Worm (Caenorhabditis elegans) whole organism, mixed stage, embryonic: ENCODE data around the gene F45C12.17.

ENCODE experiments used
- M03D4.4 ChIP-seq: sonication (generic microtip); optimal IDR thresholded peaks from 2 replicates; lab custom pipeline; 2017; ENCODE audit warnings: mild to moderate bottlenecking, missing genetic modification characterization, missing compliant biosample characterization
- bed-3 ChIP-seq: fragments of 200-800 bp; sonication (Bioruptor generic); optimal IDR thresholded peaks from 3 replicates; lab custom pipeline; 2018; ENCODE audit warnings: mild to moderate bottlenecking, missing genetic modification characterization, moderate library complexity, missing compliant biosample characterization
- blmp-1 ChIP-seq: fragments of 150-350 bp; optimal IDR thresholded peaks from 2 replicates; lab custom pipeline; 2014; ENCODE audit warnings: missing biosample characterization, missing genetic modification characterization
- ceh-39 ChIP-seq: fragments of 150-350 bp; optimal IDR thresholded peaks from 2 replicates; lab custom pipeline; 2014; ENCODE audit warnings: missing biosample characterization, missing genetic modification characterization
- ceh-43 ChIP-seq: fragments of 200-800 bp; sonication (Bioruptor generic); optimal IDR thresholded peaks from 2 replicates; lab custom pipeline; 2018; ENCODE audit warnings: mild to moderate bottlenecking, missing genetic modification characterization, moderate library complexity, missing compliant biosample characterization
- ceh-83 ChIP-seq: fragments of 200-800 bp; sonication (Bioruptor generic); optimal IDR thresholded peaks from 2 replicates; lab custom pipeline; 2018; ENCODE audit warnings: mild to moderate bottlenecking, missing genetic modification characterization, missing compliant biosample characterization
- ces-1 ChIP-seq: fragments of 150-350 bp; optimal IDR thresholded peaks from 2 replicates; lab custom pipeline; 2014; ENCODE audit warnings: missing biosample characterization, missing genetic modification reagents, missing genetic modification characterization
- cnd-1 ChIP-seq: fragments of 200-800 bp; sonication (Bioruptor generic); optimal IDR thresholded peaks from 2 replicates; lab custom pipeline; 2018; ENCODE audit warnings: mild to moderate bottlenecking, missing genetic modification characterization, missing compliant biosample characterization
- drap-1 ChIP-seq: fragments of 200-800 bp; sonication (Bioruptor generic); optimal IDR thresholded peaks from 3 replicates; lab custom pipeline; 2018; ENCODE audit warnings: mild to moderate bottlenecking, missing genetic modification characterization, missing compliant biosample characterization
- elt-1 ChIP-seq: sonication (generic microtip); optimal IDR thresholded peaks from 2 replicates; lab custom pipeline; 2017; ENCODE audit warnings: missing genetic modification characterization, mild to moderate bottlenecking, missing compliant biosample characterization, antibody characterized with exemption, moderate library complexity, borderline replicate concordance; ENCODE audit not compliant: insufficient read depth
- elt-3 ChIP-seq: fragments of 150-350 bp; optimal IDR thresholded peaks from 2 replicates; lab custom pipeline; 2014; ENCODE audit warnings: missing biosample characterization, missing genetic modification characterization
- ham-2 ChIP-seq: fragments of 200-800 bp; sonication (Bioruptor generic); optimal IDR thresholded peaks from 2 replicates; lab custom pipeline; 2018; ENCODE audit warnings: mild to moderate bottlenecking, missing genetic modification characterization, missing compliant biosample characterization
- hlh-1 ChIP-seq: fragments of 150-350 bp; optimal IDR thresholded peaks from 2 replicates; lab custom pipeline; 2014; ENCODE audit warnings: missing biosample characterization, missing genetic modification reagents, missing genetic modification characterization
- lin-13 ChIP-seq: fragments of 150-350 bp; optimal IDR thresholded peaks from 2 replicates; lab custom pipeline; 2014; ENCODE audit warnings: missing biosample characterization, missing genetic modification characterization
- lin-32 ChIP-seq: fragments of 200-800 bp; sonication (Bioruptor generic); optimal IDR thresholded peaks from 2 replicates; lab custom pipeline; 2018; ENCODE audit warnings: mild to moderate bottlenecking, missing genetic modification characterization, missing compliant biosample characterization
- lsy-2 ChIP-seq: fragments of 150-350 bp; optimal IDR thresholded peaks from 2 replicates; lab custom pipeline; 2014; ENCODE audit warnings: missing biosample characterization, missing genetic modification characterization
- mab-5 ChIP-seq: fragments of 150-350 bp; optimal IDR thresholded peaks from 2 replicates; lab custom pipeline; 2014; ENCODE audit warnings: missing biosample characterization, missing genetic modification characterization
- mls-2 ChIP-seq: sonication (generic microtip); optimal IDR thresholded peaks from 2 replicates; lab custom pipeline; 2016; ENCODE audit warnings: mild to moderate bottlenecking, missing genetic modification characterization, moderate library complexity, missing compliant biosample characterization
- nhr-12 ChIP-seq: fragments of 150-350 bp; optimal IDR thresholded peaks from 2 replicates; lab custom pipeline; 2014; ENCODE audit warnings: missing biosample characterization, missing genetic modification characterization
- nhr-2 ChIP-seq: fragments of 150-350 bp; optimal IDR thresholded peaks from 2 replicates; lab custom pipeline; 2014; ENCODE audit warnings: missing biosample characterization, missing genetic modification characterization
- nhr-237 ChIP-seq: fragments of 150-350 bp; optimal IDR thresholded peaks from 2 replicates; lab custom pipeline; 2014; ENCODE audit warnings: missing biosample characterization, missing genetic modification characterization
- nhr-76 ChIP-seq: sonication (generic microtip); optimal IDR thresholded peaks from 2 replicates; lab custom pipeline; 2017; ENCODE audit warnings: missing biosample characterization, missing genetic modification characterization
- pha-4 ChIP-seq: fragments of 150-350 bp; optimal IDR thresholded peaks from 2 replicates; lab custom pipeline; 2018; ENCODE audit warnings: missing biosample characterization, missing genetic modification reagents, missing genetic modification characterization
- sem-2 ChIP-seq: fragments of 200-800 bp; sonication (Bioruptor generic); optimal IDR thresholded peaks from 2 replicates; lab custom pipeline; 2018; ENCODE audit warnings: mild to moderate bottlenecking, missing genetic modification characterization, missing compliant biosample characterization
- snpc-4 ChIP-seq: fragments of 150-350 bp; optimal IDR thresholded peaks from 2 replicates; lab custom pipeline; 2014; ENCODE audit warnings: missing biosample characterization, missing genetic modification characterization
- sptf-1 ChIP-seq: sonication (generic microtip); optimal IDR thresholded peaks from 2 replicates; lab custom pipeline; 2017; ENCODE audit warnings: mild to moderate bottlenecking, missing genetic modification characterization, moderate library complexity, missing compliant biosample characterization
- tbx-8 ChIP-seq: fragments of 200-800 bp; sonication (Bioruptor generic); optimal IDR thresholded peaks from 2 replicates; lab custom pipeline; 2018; ENCODE audit warnings: mild to moderate bottlenecking, missing genetic modification characterization, moderate library complexity, missing compliant biosample characterization
- unc-120 ChIP-seq: sonication (generic microtip); optimal IDR thresholded peaks from 2 replicates; lab custom pipeline; 2017; ENCODE audit warnings: missing genetic modification characterization, missing compliant biosample characterization; ENCODE audit not compliant: poor library complexity, severe bottlenecking
- unc-39 ChIP-seq: fragments of 150-350 bp; optimal IDR thresholded peaks from 2 replicates; lab custom pipeline; 2014; ENCODE audit warnings: missing biosample characterization, missing genetic modification characterization
- unc-62 ChIP-seq: fragments of 150-350 bp; optimal IDR thresholded peaks from 2 replicates; lab custom pipeline; 2014; ENCODE audit warnings: missing biosample characterization, missing genetic modification reagents, missing genetic modification characterization
- zip-8 ChIP-seq: fragments of 150-350 bp; optimal IDR thresholded peaks from 2 replicates; lab custom pipeline; 2014; ENCODE audit warnings: missing biosample characterization, missing genetic modification characterization
- ztf-11 ChIP-seq: fragments of 150-350 bp; optimal IDR thresholded peaks from 2 replicates; lab custom pipeline; 2014; ENCODE audit warnings: missing biosample characterization, missing genetic modification characterization

Gene F45C12.17

DNA sequence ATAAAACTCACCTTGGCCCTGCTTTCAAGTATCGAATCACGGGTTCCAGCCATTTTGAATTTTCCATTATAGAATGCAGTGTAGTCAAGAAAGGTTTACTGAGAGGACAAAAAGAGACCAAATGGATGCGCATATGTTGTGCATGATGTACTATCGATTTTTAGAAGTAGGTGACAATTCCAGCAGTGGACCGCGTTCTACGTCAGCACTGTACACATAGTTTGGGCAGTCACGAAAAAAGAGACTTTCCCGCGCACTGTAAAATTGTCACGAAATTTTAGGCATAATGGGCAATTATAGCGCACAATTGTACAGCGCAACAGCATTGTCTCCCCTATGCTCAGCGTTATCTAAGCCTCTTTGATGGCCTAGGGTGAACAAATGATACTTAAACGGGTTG lies 34.9 kb upstream of the F45C12.17 start, which contains the start of gene fbxc-22:
TSS of gene fbxc-22 (minus strand) at position 101 of the 400 bp plus-strand sequence.
- no peak for TF ChIP-seq blmp-1 (tag; lab: Kevin White, UChicago)
- no peak for TF ChIP-seq lin-13
- no peak for TF ChIP-seq lin-32
- no peak for TF ChIP-seq bed-3
- no peak for TF ChIP-seq elt-3 (tag; lab: Kevin White, UChicago)
- no peak for TF ChIP-seq unc-62
- TF ChIP-seq sem-2 (GFP tag; lab: Kevin White, UChicago): no peak
- no peak for TF ChIP-seq lsy-2 (tag; lab: Kevin White, UChicago)
- no peak for TF ChIP-seq M03D4.4 (tag; lab: Kevin White, UChicago)
- no peak for TF ChIP-seq mab-5 (tag; lab: Kevin White, UChicago)
- TF ChIP-seq drap-1: no peak
- no peak for TF ChIP-seq unc-120

DNA sequence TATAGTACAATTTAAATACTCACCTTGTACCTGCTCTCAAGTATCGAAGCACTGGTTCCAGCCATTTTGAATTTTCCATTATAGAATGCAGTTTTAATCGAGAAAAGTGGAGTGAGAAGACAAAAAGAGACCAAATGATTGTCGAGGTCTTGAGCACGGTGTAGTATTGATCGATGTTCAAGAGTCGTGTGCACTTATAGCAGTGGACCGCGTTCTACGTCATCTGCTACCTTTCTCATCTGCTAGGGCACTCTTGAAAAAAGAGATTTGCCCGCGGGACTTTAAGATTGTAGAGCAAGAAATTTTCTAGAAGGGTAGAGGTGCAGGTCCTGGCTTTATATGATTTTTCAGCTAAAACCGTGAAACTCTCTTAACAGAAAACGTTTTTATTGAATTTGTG lies 33.1 kb upstream of the F45C12.17 start, which contains the start of gene fbxc-21:
TSS of gene fbxc-21 (minus strand) at position 101 of the 400 bp plus-strand sequence.
- TF ChIP-seq hlh-1 (no peak), zip-8 (tag; lab: Kevin White, UChicago) (no peak), unc-62 (no peak), ztf-11 (tag; lab: Kevin White, UChicago) (no peak), pha-4 (tag; lab: Kevin White, UChicago) (no peak), unc-120 (no peak), lin-13 (no peak), lin-32 (no peak), ham-2 (no peak), nhr-2 (tag; lab: Kevin White, UChicago) (no peak)
- TF ChIP-seq, all 35 proteins: peak for 0

DNA sequence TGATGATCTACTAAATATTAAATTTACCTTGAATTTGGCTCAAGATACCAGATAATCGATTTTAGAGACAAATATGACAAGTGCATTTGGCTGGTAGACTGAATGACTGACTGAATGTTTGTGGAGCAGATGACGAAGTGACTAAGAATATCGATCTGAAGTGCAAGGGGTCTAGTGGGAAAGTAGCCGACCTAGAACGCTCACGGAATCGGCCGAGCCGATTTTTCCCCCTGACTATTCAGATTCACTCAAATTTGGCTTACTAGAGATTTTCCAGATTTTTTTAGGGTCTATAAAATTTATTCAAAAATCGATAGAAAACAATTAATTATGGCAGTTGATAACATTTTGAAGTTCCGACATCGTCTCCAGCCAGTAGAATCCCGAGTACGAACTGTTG lies 31.4 kb upstream of the F45C12.17 start, which contains the start of gene fbxc-26:
TSS of gene fbxc-26 (minus strand) at position 101 of the 400 bp plus-strand sequence.
- no peak for TF ChIP-seq sem-2 (GFP tag; lab: Kevin White, UChicago)
- no peak for TF ChIP-seq snpc-4 (tag; lab: Kevin White, UChicago)
- no peak for TF ChIP-seq ceh-39

DNA sequence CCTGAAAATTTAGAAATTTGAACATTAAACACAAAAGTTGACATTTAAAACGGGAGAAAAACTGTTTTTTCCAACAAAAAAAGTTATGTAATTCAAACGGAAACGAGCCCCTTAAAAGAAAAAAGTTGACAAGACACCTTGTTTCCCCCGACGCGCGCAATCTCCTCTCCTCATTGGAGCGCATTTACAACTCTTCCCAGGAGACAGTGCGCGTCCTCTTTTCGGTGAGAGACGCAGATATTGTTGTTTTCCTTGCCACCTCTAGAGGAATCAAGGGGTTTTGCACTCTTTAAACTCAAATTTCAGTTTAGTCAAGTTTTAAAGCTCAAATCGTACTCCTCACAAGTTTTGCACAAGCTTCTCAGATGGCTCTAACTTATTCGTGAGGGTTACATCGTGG lies 30.1 kb upstream of the F45C12.17 start, which contains the start of gene F58E1.13:
TSS of gene F58E1.13 (minus strand) at position 12 of the 400 bp plus-strand sequence.
- TF ChIP-seq unc-62 (no peak), ceh-39 (no peak), mls-2 (no peak), mab-5 (tag; lab: Kevin White, UChicago) (no peak), nhr-237 (tag; lab: Kevin White, UChicago) (no peak), lin-32 (no peak), snpc-4 (tag; lab: Kevin White, UChicago) (no peak), bed-3 (no peak), hlh-1 (no peak), nhr-76 (no peak), nhr-2 (tag; lab: Kevin White, UChicago) (no peak), ceh-43 (no peak), cnd-1 (tag; lab: Kevin White, UChicago) (no peak), blmp-1 (tag; lab: Kevin White, UChicago) (no peak), sem-2 (GFP tag; lab: Kevin White, UChicago) (no peak), drap-1 (no peak), ztf-11 (tag; lab: Kevin White, UChicago) (no peak), elt-3 (tag; lab: Kevin White, UChicago) (no peak), pha-4 (tag; lab: Kevin White, UChicago) (no peak)

DNA sequence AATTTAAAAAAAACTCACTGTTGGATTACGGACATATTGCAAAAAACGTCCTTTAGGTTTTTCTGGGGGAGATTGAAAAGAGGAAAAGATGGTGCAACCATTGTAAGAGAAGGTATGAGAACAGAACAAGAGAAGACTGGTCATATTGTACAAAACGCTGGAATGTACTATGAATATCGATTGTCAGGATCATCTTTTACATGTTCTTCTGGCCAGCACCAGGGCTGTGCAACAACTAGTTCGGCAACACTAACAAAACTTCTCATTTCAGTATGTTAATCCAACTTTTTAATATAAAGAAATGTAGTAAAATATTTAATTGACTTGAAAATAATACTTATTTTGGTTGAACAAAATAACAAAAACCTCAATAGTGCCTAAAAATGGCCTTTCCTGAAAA lies 22.5 kb upstream of the F45C12.17 start, which contains the start of gene fbxb-47:
TSS of gene fbxb-47 (minus strand) at position 101 of the 400 bp plus-strand sequence.
- TF ChIP-seq ceh-39 (no peak), tbx-8 (no peak), unc-120 (no peak), bed-3 (no peak), lin-13 (no peak), lsy-2 (tag; lab: Kevin White, UChicago) (no peak), elt-3 (tag; lab: Kevin White, UChicago) (no peak), ces-1 (GFP tag; lab: Kevin White, UChicago) (no peak), nhr-12 (no peak), nhr-2 (tag; lab: Kevin White, UChicago) (no peak), elt-1 (tag; lab: Kevin White, UChicago) (no peak), cnd-1 (tag; lab: Kevin White, UChicago) (no peak), snpc-4 (tag; lab: Kevin White, UChicago) (no peak), ztf-11 (tag; lab: Kevin White, UChicago) (no peak), unc-39 (tag; lab: Kevin White, UChicago) (no peak), sptf-1 (no peak), ham-2 (no peak), M03D4.4 (tag; lab: Kevin White, UChicago) (no peak), ceh-83 (GFP tag; lab: Kevin White, UChicago) (no peak)
